Worm (Caenorhabditis elegans) whole organism, dauer: Measurements from ENCODE around the gene plk-1.

Experiments
- unc-62 ChIP-seq: sonication (generic microtip); optimal IDR thresholded peaks from 2 replicates; lab custom pipeline; 2017; ENCODE audit warnings: missing biosample characterization, missing genetic modification reagents, missing genetic modification characterization

The plk-1 gene

DNA sequence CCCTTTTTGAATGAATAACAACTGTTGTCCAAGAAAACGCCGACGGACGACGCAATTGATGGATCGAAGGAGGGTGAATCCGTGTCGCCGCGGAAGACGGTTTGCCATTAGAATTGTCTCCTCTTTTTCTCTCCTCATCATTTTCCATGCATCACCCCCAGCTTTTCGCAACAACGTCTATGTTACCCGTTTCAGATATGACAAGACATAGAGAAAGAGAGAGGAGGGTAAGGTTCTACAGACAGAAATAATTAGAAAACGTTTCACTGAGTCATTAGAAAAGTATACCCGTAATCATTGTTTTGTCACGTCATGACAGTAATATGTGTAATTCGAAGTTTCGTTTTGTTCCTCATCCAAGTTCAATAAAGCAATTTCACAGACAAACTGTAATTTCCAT lies 4.6 kb downstream of the plk-1 start:
- TF ChIP-seq unc-62 (GFP tag; lab: Kevin White, UChicago) = no peak

DNA sequence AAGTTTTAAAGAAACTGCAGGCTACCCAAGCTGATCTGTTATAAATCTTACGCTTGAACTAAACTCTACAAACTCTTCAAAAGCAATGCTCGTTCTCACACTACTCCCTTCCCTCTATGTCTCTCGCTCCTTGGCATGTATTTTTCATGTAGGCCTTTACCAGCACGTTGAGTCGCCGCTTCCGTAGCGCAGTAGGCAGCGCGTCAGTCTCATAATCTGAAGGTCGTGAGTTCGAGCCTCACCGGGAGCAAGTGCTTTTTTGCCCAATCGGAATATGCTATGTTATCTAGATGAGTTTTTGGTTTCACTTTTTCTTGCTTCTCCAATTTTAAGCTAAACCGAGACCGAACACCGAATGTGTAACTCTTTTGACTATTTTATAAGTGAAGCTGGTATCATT lies 5.3 kb downstream of the plk-1 start:
- no peak for TF ChIP-seq unc-62 (GFP tag; lab: Kevin White, UChicago)

DNA sequence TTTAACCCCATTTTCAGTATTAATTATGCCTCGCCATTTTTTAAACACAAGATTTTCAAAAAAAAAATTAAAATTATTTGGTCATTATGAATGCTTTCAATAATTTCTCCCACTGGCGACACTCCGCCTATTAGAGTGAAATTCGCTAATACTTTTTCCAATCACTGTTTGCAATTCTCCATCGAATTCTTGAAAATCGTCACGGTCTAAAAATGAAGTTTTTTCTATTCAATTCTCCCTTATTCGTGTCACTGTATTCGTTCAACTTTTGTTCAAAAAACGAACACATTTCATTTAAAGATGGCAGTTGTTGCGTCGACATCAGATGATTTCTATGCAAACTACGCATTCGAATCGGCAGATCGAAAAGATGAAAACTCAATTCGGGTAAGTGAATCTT lies 7.3 kb downstream of the plk-1 start, which contains the start of gene C14B9.3:
Gene C14B9.3 (plus strand): TSS at position 301 of the 400 bp plus-strand sequence.
- TF ChIP-seq unc-62 (GFP tag; lab: Kevin White, UChicago) = no peak

DNA sequence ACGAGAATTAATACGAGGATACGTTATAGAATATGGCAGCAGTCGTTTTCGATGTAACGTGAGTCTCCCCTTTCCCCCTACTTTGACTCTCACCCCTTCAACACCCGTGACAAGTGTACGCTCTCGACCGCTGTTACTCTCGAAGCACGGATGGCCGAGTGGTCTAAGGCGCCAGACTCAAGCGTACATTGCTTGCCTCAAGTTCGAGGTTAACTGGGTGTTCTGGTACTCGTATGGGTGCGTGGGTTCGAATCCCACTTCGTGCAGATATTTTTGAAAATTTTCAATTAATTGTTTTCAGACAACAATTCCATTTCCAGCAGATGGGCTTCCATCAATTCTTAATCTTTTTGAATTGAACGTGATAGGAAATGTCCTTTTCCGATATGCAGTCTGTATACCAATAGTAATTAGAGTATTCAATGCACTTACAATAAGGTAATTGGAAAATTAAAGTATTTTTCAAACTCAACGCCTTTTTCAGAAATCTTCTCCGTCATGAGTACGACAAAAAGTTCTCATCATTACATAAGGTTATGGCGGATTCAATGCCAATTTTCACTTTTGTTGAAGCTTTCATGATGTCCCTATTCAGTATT lies 8.4 kb downstream of the plk-1 start:
- no peak for TF ChIP-seq unc-62 (GFP tag; lab: Kevin White, UChicago)

DNA sequence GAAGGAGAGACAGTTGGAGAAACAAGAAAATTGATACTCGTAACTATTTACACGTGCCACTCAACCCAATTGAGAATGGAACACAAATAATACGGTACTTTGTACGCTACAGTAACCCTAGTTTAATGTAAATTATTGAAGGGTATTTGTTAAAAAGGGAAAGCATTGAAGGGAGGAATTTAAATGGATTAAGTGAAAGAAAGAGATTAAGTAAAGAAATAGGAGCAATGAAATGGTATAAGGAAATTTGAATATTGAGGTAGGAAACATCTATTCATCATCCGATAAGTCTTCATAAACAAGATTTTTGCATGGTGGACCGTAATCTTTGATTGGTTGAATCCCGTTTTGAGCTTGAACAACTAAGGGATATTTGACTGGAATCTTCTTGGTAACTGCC lies 10.2 kb downstream of the plk-1 start:
- no peak for TF ChIP-seq unc-62 (GFP tag; lab: Kevin White, UChicago)

DNA sequence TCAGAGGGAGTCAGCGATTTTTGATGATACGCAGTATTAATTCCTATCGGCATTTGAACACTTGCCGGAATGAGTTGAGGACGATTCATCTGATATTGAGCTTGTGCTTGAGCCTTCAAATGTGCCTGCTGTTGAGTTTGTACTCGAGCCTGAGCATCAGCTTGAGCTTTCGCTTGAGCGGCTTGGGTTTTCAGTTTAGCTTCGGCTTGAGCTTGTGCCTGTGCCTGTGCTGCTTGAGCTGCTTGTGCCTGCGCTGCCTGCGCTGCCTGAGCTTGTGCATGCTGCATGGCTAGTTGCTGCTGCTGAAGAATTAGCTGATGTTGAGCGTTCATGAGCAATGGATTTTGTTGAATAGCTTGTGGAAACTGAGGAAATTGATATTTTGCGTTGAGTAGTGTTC lies 14.7 kb downstream of the plk-1 start:
- TF ChIP-seq unc-62 (GFP tag; lab: Kevin White, UChicago) = no peak

DNA sequence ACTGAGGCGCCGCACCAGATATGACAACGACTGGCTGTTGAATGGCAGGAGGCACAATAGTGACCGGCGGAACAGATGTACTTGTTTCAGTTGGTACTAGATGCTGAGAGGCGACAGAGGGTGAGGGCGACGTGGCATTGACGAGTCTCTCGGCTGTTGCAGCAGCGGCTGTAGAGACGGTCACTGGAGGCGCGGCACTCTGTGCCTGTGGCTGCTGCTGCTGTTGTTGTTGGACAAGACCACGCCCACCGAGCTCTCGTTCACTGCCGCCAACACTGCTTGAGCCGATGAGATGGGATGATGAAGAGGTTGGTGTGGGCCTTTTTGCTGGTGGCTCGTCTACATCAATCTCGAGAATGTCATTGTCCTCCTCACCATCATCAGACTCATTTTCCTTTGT lies 16.0 kb downstream of the plk-1 start:
- TF ChIP-seq unc-62 (GFP tag; lab: Kevin White, UChicago) = no peak

DNA sequence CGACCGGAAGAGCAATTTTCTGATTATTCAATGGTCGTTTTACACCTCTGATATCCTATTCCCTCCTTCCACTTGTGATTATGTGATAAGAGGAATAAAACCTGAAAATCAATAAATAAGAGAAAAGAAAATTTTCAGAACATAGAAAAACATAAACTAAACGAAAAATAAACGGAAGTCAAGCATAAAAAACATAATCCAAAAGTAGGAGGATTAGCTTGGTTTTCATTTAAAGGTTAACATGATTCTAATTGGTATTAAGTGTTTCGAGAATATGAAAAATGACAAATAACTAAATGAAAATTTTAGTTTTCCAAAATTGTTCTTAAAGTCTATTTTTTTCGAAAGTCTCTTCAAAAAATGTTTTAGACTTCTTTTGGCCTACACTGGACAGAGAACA lies 20.0 kb downstream of the plk-1 start, which contains the start of gene gei-8:
Gene gei-8 (minus strand): TSS at position 101 of the 400 bp plus-strand sequence.
- TF ChIP-seq unc-62 (GFP tag; lab: Kevin White, UChicago) = no peak

DNA sequence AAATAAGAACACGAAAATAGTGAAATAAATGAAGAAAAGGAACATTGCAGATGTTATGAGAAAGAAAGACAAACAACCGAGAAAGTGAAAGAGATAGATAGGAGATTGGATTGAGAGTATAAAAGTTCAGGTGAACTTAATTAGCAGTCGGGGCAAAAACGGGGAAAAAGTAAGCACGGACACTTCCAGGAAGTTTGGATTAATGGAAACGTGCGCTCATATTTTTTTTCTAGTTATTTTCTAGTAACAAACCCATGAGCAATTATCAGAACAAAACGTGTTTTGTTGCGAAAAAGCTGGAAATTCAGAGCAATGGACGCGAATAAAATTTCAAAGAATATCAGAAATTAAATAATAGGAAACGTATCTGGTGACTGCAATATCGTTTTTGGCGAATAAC lies 20.8 kb downstream of the plk-1 start:
- TF ChIP-seq unc-62 (GFP tag; lab: Kevin White, UChicago) = no peak

DNA sequence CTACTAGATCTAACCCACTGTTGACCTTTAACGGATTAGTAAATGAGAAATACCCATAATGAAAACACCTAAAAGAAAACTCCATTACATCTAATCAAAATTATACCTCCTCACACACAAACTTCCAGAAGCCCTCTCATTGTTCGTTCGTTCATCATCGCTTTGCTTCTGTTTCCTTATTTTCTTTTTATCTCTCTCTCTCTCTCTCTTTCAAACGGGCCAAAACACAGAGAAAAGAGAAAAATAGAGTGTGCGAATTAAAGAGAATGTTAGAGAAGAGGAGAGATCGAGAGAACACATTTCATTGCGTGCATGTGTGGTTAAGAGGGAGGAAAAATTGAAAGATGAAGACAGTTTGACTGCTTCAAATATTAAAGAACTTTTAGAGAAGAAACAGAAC lies 23.2 kb downstream of the plk-1 start:
- TF ChIP-seq unc-62 (GFP tag; lab: Kevin White, UChicago) = no peak

DNA sequence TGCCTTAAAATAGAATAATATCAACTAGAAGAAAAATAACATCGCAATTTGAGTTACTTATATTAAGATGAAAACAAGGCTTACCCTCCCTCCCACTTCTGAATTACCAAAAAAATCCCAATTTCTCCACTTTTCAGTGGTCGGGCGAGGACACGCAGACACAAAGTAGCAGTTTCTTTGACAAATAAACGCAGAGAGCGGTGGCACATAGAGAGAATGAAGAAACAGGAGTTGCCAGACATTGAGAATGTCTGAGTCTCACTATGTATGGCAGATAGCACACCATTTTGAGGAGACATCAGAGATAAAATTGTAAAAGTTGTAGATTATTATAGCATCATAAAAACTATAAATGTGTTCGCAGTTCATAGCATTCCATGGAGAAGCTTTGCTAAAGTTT lies 24.1 kb downstream of the plk-1 start:
- TF ChIP-seq unc-62 (GFP tag; lab: Kevin White, UChicago) = no peak

DNA sequence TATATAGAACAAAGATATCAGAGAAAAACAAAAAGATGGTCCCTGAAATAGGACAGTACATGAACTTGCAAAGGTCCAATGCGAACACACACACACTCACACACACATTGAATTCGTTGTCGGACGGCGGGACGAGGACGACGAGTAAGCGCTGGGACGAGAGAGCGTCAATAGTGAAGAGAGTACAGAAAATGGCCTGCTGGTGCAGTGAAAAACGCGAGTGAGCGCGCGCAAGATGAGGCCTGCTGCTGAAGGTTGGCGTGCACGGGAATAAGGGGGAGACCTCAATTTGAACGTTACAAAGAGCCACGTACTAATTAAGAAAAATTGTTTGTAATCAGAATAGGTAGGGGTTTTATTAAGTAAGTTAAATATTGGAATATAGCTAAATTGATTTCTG lies 25.8 kb downstream of the plk-1 start:
- TF ChIP-seq unc-62 (GFP tag; lab: Kevin White, UChicago) = no peak

DNA sequence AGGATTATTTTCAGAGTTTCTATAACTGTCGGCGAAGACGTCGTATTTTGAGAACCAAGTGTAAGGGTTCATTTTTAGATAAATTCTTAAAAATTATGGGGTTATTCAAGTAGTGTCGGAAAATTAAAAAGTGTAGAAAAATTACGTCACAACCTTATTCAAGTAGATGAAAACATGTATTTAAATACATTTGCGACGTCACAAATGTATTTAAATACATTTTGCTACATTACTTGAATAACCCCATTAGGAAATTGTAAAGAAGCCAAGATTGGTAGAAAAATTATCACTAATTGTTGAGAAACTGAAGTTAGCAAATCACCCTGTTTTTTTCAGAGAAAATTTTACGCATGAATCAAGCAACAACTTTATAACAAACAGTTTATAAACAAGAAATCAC lies 28.0 kb downstream of the plk-1 start:
- TF ChIP-seq unc-62 (GFP tag; lab: Kevin White, UChicago) = no peak

DNA sequence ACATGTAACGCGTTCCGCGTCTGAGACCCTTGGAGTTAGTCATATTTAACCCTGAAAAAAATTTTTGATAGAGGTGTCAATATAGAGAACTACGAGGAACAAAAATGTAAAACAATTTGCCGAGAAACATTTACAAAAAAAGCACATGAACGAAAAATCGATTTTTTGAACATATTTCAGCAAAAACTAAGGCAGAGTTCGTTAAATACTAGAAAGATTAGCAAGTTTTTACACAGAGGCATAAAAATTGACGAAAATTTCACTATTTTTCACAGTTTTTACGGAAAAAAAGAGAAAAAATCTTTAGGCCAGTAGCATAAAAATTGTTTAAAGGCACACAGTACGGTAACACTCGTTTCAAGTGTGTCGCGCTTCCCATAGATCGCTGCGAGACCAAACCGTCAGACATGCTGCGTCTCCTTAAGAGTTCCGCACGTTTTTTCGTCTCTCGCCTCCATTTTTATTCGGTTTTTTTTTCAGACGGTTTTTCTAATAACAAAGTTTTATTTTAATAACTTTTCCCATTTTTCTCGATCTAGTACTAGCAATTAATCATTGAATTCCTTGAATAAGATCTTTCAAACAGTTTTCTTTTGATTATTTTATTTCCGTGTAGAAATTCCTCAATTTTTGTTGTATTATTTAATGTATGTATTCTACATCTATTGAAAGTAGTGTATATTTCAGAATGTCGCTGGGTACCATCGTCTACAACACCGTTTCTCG lies 29.2 kb downstream of the plk-1 start, which contains the start of the genes rpl-21 and C14B9.10:
Gene rpl-21 (minus strand): TSS at position 51 of the 726 bp plus-strand sequence.
Gene C14B9.10 (plus strand): TSS at position 676 of the 726 bp plus-strand sequence.
- no peak for TF ChIP-seq unc-62 (GFP tag; lab: Kevin White, UChicago)

DNA sequence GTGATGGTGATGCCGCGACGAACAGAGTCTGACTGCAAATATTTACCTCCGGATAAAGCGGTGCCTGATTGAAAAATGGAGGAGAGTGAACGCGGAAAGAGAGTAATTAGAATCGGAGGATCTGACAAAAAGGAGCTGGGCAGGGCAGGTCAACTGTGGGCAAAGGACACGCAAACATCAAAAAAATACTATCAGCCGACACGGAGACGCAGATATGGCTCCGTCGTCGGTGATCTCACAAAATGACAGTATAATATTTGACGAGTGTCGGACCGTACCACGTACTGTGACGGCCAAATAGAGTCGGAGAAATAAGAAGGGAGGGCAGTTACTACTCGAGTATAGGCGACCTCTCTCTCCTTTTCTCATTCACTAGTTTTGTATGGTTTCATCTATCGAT lies 31.3 kb downstream of the plk-1 start:
- no peak for TF ChIP-seq unc-62 (GFP tag; lab: Kevin White, UChicago)

DNA sequence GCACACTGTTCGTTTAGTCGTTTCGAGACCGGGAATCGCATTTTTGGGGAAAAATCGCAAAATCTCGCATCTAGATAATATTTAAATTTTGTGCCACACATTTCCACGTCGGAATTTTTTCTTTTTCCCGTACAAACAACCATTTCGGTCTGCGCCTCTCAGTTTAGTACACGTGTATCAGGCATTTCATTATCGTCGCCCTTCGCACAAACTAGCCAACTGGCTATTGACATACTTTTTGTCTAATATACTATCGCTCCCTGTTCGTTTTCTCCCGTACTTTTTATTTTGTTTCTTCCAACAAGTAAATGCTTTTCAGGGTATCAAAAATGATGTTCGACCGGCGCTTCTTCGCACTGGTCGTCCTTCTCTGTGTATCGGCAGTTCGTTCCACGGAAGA lies 32.2 kb downstream of the plk-1 start, which contains the start of gene C14B9.2:
Gene C14B9.2 (plus strand): TSS at position 320 of the 400 bp plus-strand sequence.
- TF ChIP-seq unc-62 (GFP tag; lab: Kevin White, UChicago) = no peak
